Fruit fly (Drosophila melanogaster) whole organism, prepupa: ENCODE results near the gene alpha-Man-Ia.
A peak's percentile ranks its signal among the peaks of the same experiment; 100 is the strongest.

Source experiments
- CG10631 ChIP-seq: fragments of 200-800 bp; sonication (Bioruptor generic); optimal IDR thresholded peaks from 2 replicates; lab custom pipeline; 2016; ENCODE audit warnings: missing biosample characterization, missing genetic modification characterization
- CG10669 ChIP-seq: fragments of 200-800 bp; sonication (Bioruptor generic); optimal IDR thresholded peaks from 3 replicates; lab custom pipeline; 2018; ENCODE audit warnings: missing biosample characterization, mild to moderate bottlenecking, missing genetic modification characterization, moderate library complexity
- CG15336 ChIP-seq: fragments of 200-800 bp; sonication (Bioruptor generic); IDR thresholded peaks from 2 replicates; pipeline ENCODE4 v1.3.6; 2022; ENCODE audit warnings: missing biosample characterization, missing genetic modification characterization
- CG1621 ChIP-seq: fragments of 200-800 bp; sonication (Bioruptor generic); optimal IDR thresholded peaks from 3 replicates; lab custom pipeline; 2018; ENCODE audit warnings: missing biosample characterization, mild to moderate bottlenecking, missing genetic modification characterization
- CG31627 ChIP-seq: fragments of 200-800 bp; sonication (Bioruptor generic); optimal IDR thresholded peaks from 3 replicates; lab custom pipeline; 2016; ENCODE audit warnings: missing biosample characterization, missing genetic modification characterization
- CG32006 ChIP-seq: fragments of 200-800 bp; sonication (Bioruptor generic); optimal IDR thresholded peaks from 3 replicates; lab custom pipeline; 2017; ENCODE audit warnings: missing biosample characterization, mild to moderate bottlenecking, missing genetic modification characterization
- CG34406 ChIP-seq: fragments of 200-800 bp; sonication (Bioruptor generic); optimal IDR thresholded peaks from 3 replicates; lab custom pipeline; 2016; ENCODE audit warnings: missing biosample characterization, missing genetic modification characterization
- CG3919 ChIP-seq: fragments of 200-800 bp; sonication (Bioruptor generic); optimal IDR thresholded peaks from 3 replicates; lab custom pipeline; 2016; ENCODE audit warnings: missing biosample characterization, missing genetic modification characterization
- CG4318 ChIP-seq: fragments of 200-800 bp; sonication (Bioruptor generic); optimal IDR thresholded peaks from 3 replicates; lab custom pipeline; 2017; ENCODE audit warnings: missing biosample characterization, mild to moderate bottlenecking, missing genetic modification characterization
- CG6276 ChIP-seq: fragments of 200-800 bp; sonication (Bioruptor generic); optimal IDR thresholded peaks from 2 replicates; lab custom pipeline; 2017; ENCODE audit warnings: missing biosample characterization, mild to moderate bottlenecking, missing genetic modification characterization
- CG6792 ChIP-seq: fragments of 200-800 bp; sonication (Bioruptor generic); optimal IDR thresholded peaks from 3 replicates; lab custom pipeline; 2016; ENCODE audit warnings: missing biosample characterization, missing genetic modification characterization
- CG6808 ChIP-seq: fragments of 200-800 bp; sonication (Bioruptor generic); optimal IDR thresholded peaks from 3 replicates; lab custom pipeline; 2017; ENCODE audit warnings: missing biosample characterization, missing genetic modification characterization, mild to moderate bottlenecking, moderate library complexity, missing genetic modification reagents
- CG7368 ChIP-seq: fragments of 200-800 bp; sonication (Bioruptor generic); optimal IDR thresholded peaks from 3 replicates; lab custom pipeline; 2016; ENCODE audit warnings: missing biosample characterization, missing genetic modification characterization
- CG8632 ChIP-seq: fragments of 200-800 bp; sonication (Bioruptor generic); optimal IDR thresholded peaks from 3 replicates; lab custom pipeline; 2016; ENCODE audit warnings: missing biosample characterization, missing genetic modification characterization
- Eip75B ChIP-seq: fragments of 200-800 bp; sonication (Bioruptor generic); optimal IDR thresholded peaks from 3 replicates; lab custom pipeline; 2016; ENCODE audit warnings: missing biosample characterization, missing genetic modification characterization
- Eip78C ChIP-seq: fragments of 200-800 bp; sonication (Bioruptor generic); peaks from one replicate; lab custom pipeline; 2016; ENCODE audit warnings: missing biosample characterization, missing genetic modification characterization
- Eip93F ChIP-seq: fragments of 200-800 bp; sonication (Bioruptor generic); optimal IDR thresholded peaks from 2 replicates; lab custom pipeline; 2016; ENCODE audit warnings: missing biosample characterization, mild to moderate bottlenecking, missing genetic modification characterization
- Gug ChIP-seq: fragments of 200-800 bp; sonication (Bioruptor generic); IDR thresholded peaks from 2 replicates; pipeline ENCODE4 v1.3.6; 2022; ENCODE audit warnings: missing biosample characterization, missing genetic modification characterization
- Hr39 ChIP-seq: fragments of 200-800 bp; sonication (Bioruptor generic); optimal IDR thresholded peaks from 2 replicates; lab custom pipeline; 2016; ENCODE audit warnings: missing biosample characterization, missing genetic modification characterization
- Hr4 ChIP-seq: fragments of 200-800 bp; sonication (Bioruptor generic); optimal IDR thresholded peaks from 3 replicates; lab custom pipeline; 2016; ENCODE audit warnings: missing biosample characterization, missing genetic modification characterization
- Lpt ChIP-seq: fragments of 200-800 bp; sonication (Bioruptor generic); optimal IDR thresholded peaks from 3 replicates; lab custom pipeline; 2016; ENCODE audit warnings: missing biosample characterization, missing genetic modification characterization
- Met ChIP-seq: fragments of 200-800 bp; sonication (Bioruptor generic); optimal IDR thresholded peaks from 3 replicates; lab custom pipeline; 2016; ENCODE audit warnings: missing biosample characterization, missing genetic modification characterization
- OdsH ChIP-seq: fragments of 200-800 bp; sonication (Bioruptor generic); optimal IDR thresholded peaks from 3 replicates; lab custom pipeline; 2016; ENCODE audit warnings: missing biosample characterization, missing genetic modification characterization
- Smox ChIP-seq: fragments of 200-800 bp; sonication (Bioruptor generic); optimal IDR thresholded peaks from 3 replicates; lab custom pipeline; 2016; ENCODE audit warnings: missing biosample characterization, missing genetic modification characterization
- Sox102F ChIP-seq: fragments of 200-800 bp; sonication (Bioruptor generic); optimal IDR thresholded peaks from 2 replicates; lab custom pipeline; 2016; ENCODE audit warnings: missing biosample characterization, mild to moderate bottlenecking, missing genetic modification characterization
- Sox14 ChIP-seq: fragments of 200-800 bp; sonication (Bioruptor generic); optimal IDR thresholded peaks from 3 replicates; lab custom pipeline; 2016; ENCODE audit warnings: missing biosample characterization, missing genetic modification characterization
- achi ChIP-seq: fragments of 200-800 bp; sonication (Bioruptor generic); optimal IDR thresholded peaks from 3 replicates; lab custom pipeline; 2016; ENCODE audit warnings: missing biosample characterization, missing genetic modification characterization
- acj6 ChIP-seq: fragments of 200-800 bp; sonication (Bioruptor generic); optimal IDR thresholded peaks from 3 replicates; lab custom pipeline; 2016; ENCODE audit warnings: missing biosample characterization, missing genetic modification characterization
- cyc ChIP-seq: fragments of 200-800 bp; sonication (Bioruptor generic); optimal IDR thresholded peaks from 3 replicates; lab custom pipeline; 2016; ENCODE audit warnings: missing biosample characterization, missing genetic modification characterization
- dac ChIP-seq: fragments of 200-800 bp; sonication (Bioruptor generic); optimal IDR thresholded peaks from 2 replicates; lab custom pipeline; 2017; ENCODE audit warnings: missing biosample characterization, mild to moderate bottlenecking, missing genetic modification characterization
- dsx ChIP-seq: fragments of 200-800 bp; optimal IDR thresholded peaks from 3 replicates; lab custom pipeline; 2019; ENCODE audit warnings: missing biosample characterization, mild to moderate bottlenecking, missing genetic modification characterization, moderate library complexity; ENCODE audit not compliant: poor library complexity, severe bottlenecking
- eg ChIP-seq: fragments of 200-800 bp; sonication (Bioruptor generic); IDR thresholded peaks from 3 replicates; pipeline ENCODE4 v1.3.6; 2022; ENCODE audit warnings: missing biosample characterization, missing genetic modification characterization
- esn ChIP-seq: fragments of 200-800 bp; sonication (Bioruptor generic); optimal IDR thresholded peaks from 2 replicates; lab custom pipeline; 2016; ENCODE audit warnings: missing biosample characterization, mild to moderate bottlenecking, missing genetic modification characterization, moderate library complexity
- fd59A ChIP-seq: fragments of 200-800 bp; sonication (Bioruptor generic); optimal IDR thresholded peaks from 2 replicates; lab custom pipeline; 2017; ENCODE audit warnings: missing biosample characterization, mild to moderate bottlenecking, missing genetic modification characterization, missing genetic modification reagents
- fkh ChIP-seq: fragments of 200-800 bp; sonication (Bioruptor generic); optimal IDR thresholded peaks from 3 replicates; lab custom pipeline; 2017; ENCODE audit warnings: missing biosample characterization, mild to moderate bottlenecking, missing genetic modification characterization, moderate library complexity
- lz ChIP-seq: fragments of 200-800 bp; sonication (Bioruptor generic); optimal IDR thresholded peaks from 3 replicates; lab custom pipeline; 2016; ENCODE audit warnings: missing biosample characterization, missing genetic modification characterization
- pdm3 ChIP-seq: fragments of 200-800 bp; sonication (Bioruptor generic); optimal IDR thresholded peaks from 3 replicates; lab custom pipeline; 2016; ENCODE audit warnings: missing biosample characterization, missing genetic modification characterization
- salr ChIP-seq, 2 experiments: fragments of 200-800 bp; sonication (Bioruptor generic); optimal IDR thresholded peaks; 3 replicates each; lab custom pipeline; 2016 to 2018; ENCODE audit warnings: missing biosample characterization in 2 of 2, missing genetic modification characterization in 2 of 2, mild to moderate bottlenecking in 1 of 2
- ss ChIP-seq, 2 experiments: fragments of 200-800 bp; sonication (Bioruptor generic); optimal IDR thresholded peaks; 2 replicates in 1 of 2; 3 replicates in 1 of 2; lab custom pipeline; 2017 to 2018; ENCODE audit warnings: mild to moderate bottlenecking in 2 of 2, missing biosample characterization in 2 of 2, missing genetic modification characterization in 2 of 2, moderate library complexity in 1 of 2
- svp ChIP-seq: fragments of 200-800 bp; sonication (Bioruptor generic); peaks from one replicate; lab custom pipeline; 2016; ENCODE audit warnings: missing biosample characterization, missing genetic modification characterization
- topi ChIP-seq: fragments of 200-800 bp; sonication (Bioruptor generic); optimal IDR thresholded peaks from 3 replicates; lab custom pipeline; 2016; ENCODE audit warnings: missing biosample characterization, missing genetic modification characterization
- vri ChIP-seq: fragments of 200-800 bp; sonication (Bioruptor generic); optimal IDR thresholded peaks from 3 replicates; lab custom pipeline; 2016; ENCODE audit warnings: missing biosample characterization, mild to moderate bottlenecking, missing genetic modification characterization

alpha-Man-Ia gene

dm6 chrX:10322292-10322691, 3.5 kb downstream of the alpha-Man-Ia start:
- no peak for TF ChIP-seq CG10631 (GFP tag; lab: Kevin White, UChicago)
- no peak for TF ChIP-seq Hr4 (GFP tag; lab: Kevin White, UChicago)

dm6 chrX:10320425-10320978, 5.3 kb downstream of the alpha-Man-Ia start:
- no peak for TF ChIP-seq fd59A (GFP tag; lab: Kevin White, UChicago)
- no peak for TF ChIP-seq CG10631 (GFP tag; lab: Kevin White, UChicago)
- peak; percentile 54 for TF ChIP-seq fkh (GFP tag; lab: Kevin White, UChicago)
- no peak for TF ChIP-seq CG10669 (GFP tag; lab: Kevin White, UChicago)

- TF ChIP-seq OdsH (GFP tag; lab: Kevin White, UChicago) (peak; percentile 28), Met (GFP tag; lab: Kevin White, UChicago) (peak; percentile 48), Hr4 (GFP tag; lab: Kevin White, UChicago) (peak; percentile 30), ss (GFP tag; optimal IDR thresholded peaks at IDR 0.05; lab: Kevin White, UChicago) (no peak), CG4318 (GFP tag; lab: Kevin White, UChicago) (no peak), CG6808 (no peak), topi (GFP tag; lab: Kevin White, UChicago) (peak; percentile 33), achi (GFP tag; lab: Kevin White, UChicago) (no peak), CG3919 (GFP tag; lab: Kevin White, UChicago) (peak; percentile 26), CG7368 (GFP tag; lab: Kevin White, UChicago) (no peak), vri (GFP tag; lab: Kevin White, UChicago) (peak; percentile 55), fkh (GFP tag; lab: Kevin White, UChicago) (no peak), dsx (no peak), Eip75B (GFP tag; lab: Kevin White, UChicago) (peak; percentile 19), CG32006 (GFP tag; lab: Kevin White, UChicago) (peak; percentile 34), cyc (peak; percentile 12), pdm3 (GFP tag; lab: Kevin White, UChicago) (peak; percentile 39), CG1621 (tag; lab: Kevin White, UChicago) (no peak), salr (GFP tag; optimal IDR thresholded peaks at IDR 0.05; lab: Kevin White, UChicago) (peak in 1 of 2 experiments; percentile 13), CG6276 (GFP tag; lab: Kevin White, UChicago) (no peak), Eip93F (GFP tag; lab: Kevin White, UChicago) (peak; percentile 5), Sox14 (peak; percentile 10), Lpt (GFP tag; lab: Kevin White, UChicago) (no peak), Gug (GFP tag; lab: Robert Waterston, UW) (no peak), CG8632 (peak; percentile 26), Eip78C (peak; percentile 85), Smox (peak; percentile 3), esn (GFP tag; lab: Kevin White, UChicago) (peak; percentile 53), Sox102F (GFP tag; lab: Kevin White, UChicago) (peak; percentile 35), dac (GFP tag; lab: Kevin White, UChicago) (no peak), eg (peak; percentile 46; the same call in 2 of the 3 replicates), lz (GFP tag; lab: Kevin White, UChicago) (peak; percentile 45), CG34406 (no peak), CG31627 (GFP tag; lab: Kevin White, UChicago) (peak; percentile 21), CG15336 (GFP tag; lab: Robert Waterston, UW) (peak; percentile 51; the same call in 1 of the 2 replicates), CG6792 (GFP tag; lab: Kevin White, UChicago) (peak; percentile 45), svp (peak; percentile 69), Hr39 (GFP tag; lab: Kevin White, UChicago) (peak; percentile 31), acj6 (GFP tag; lab: Kevin White, UChicago) (peak; percentile 45)
These were observed 6.7 kb downstream of the alpha-Man-Ia start for dm6 chrX:10318962-10319571.
